Worm (Caenorhabditis elegans) whole organism, young adult: Measurements from ENCODE around the gene C34D4.4.

ENCODE experiments used
- D2030.7 ChIP-seq: fragments of 200-800 bp; sonication (Bioruptor generic); IDR thresholded peaks from 2 replicates; pipeline ENCODE4 v1.3.6; 2022; ENCODE audit warnings: missing genetic modification reagents, missing genetic modification characterization, missing compliant biosample characterization
- F23B12.7 ChIP-seq: sonication (generic microtip); optimal IDR thresholded peaks from 2 replicates; lab custom pipeline; 2017; ENCODE audit warnings: missing genetic modification characterization, mild to moderate bottlenecking, missing compliant biosample characterization, antibody characterized with exemption, moderate library complexity; ENCODE audit not compliant: insufficient read depth
- F57C9.4 ChIP-seq: sonication (generic microtip); optimal IDR thresholded peaks from 2 replicates; lab custom pipeline; 2017; ENCODE audit warnings: mild to moderate bottlenecking, missing genetic modification characterization, missing compliant biosample characterization
- Y56A3A.18 ChIP-seq: fragments of 200-800 bp; sonication (Bioruptor generic); IDR thresholded peaks from 2 replicates; pipeline ENCODE4 v1.3.6; 2022; ENCODE audit warnings: missing genetic modification reagents, missing genetic modification characterization, missing compliant biosample characterization
- Y79H2A.3 ChIP-seq: fragments of 200-800 bp; sonication (Bioruptor generic); conservative IDR thresholded peaks from 2 replicates; pipeline ENCODE4 v1.3.6; 2022; ENCODE audit warnings: missing genetic modification reagents, missing genetic modification characterization, missing compliant biosample characterization
- Y95B8A.8 ChIP-seq: fragments of 200-800 bp; sonication (Bioruptor generic); IDR thresholded peaks from 2 replicates; pipeline ENCODE4 v1.3.6; 2022; ENCODE audit warnings: missing genetic modification reagents, missing genetic modification characterization, missing compliant biosample characterization
- akir-1 ChIP-seq: fragments of 200-800 bp; sonication (Bioruptor generic); optimal IDR thresholded peaks from 2 replicates; lab custom pipeline; 2018; ENCODE audit warnings: mild to moderate bottlenecking, missing genetic modification characterization, moderate library complexity, missing compliant biosample characterization
- ama-1 ChIP-seq, 3 experiments: fragments of 150-350 bp in 1 of 3; sonication (generic microtip) in 2 of 3; optimal IDR thresholded peaks; 2 replicates each; lab custom pipeline; 2014 to 2018; ENCODE audit warnings: missing biosample characterization in 2 of 3, missing genetic modification characterization in 2 of 3, missing genetic modification reagents in 2 of 3
- attf-5 ChIP-seq: fragments of 200-800 bp; sonication (Bioruptor generic); optimal IDR thresholded peaks from 2 replicates; lab custom pipeline; 2018; ENCODE audit warnings: mild to moderate bottlenecking, missing genetic modification characterization, missing compliant biosample characterization
- cebp-1 ChIP-seq, 2 experiments: fragments of 200-800 bp in 1 of 2; sonication (Bioruptor generic) in 1 of 2; sonication (generic microtip) in 1 of 2; IDR thresholded peaks in 1 of 2; optimal IDR thresholded peaks in 1 of 2; 2 replicates each; pipeline versions ENCODE4 v1.3.6 to Lab custom; 2017 to 2022; ENCODE audit warnings: missing compliant biosample characterization in 2 of 2, missing genetic modification characterization in 2 of 2, mild to moderate bottlenecking in 1 of 2, missing genetic modification reagents in 1 of 2, moderate library complexity in 1 of 2
- ceh-40 ChIP-seq: fragments of 200-800 bp; sonication (Bioruptor generic); IDR thresholded peaks from 2 replicates; pipeline ENCODE4 v1.3.6; 2022; ENCODE audit warnings: missing genetic modification characterization, missing compliant biosample characterization
- chd-7 ChIP-seq: sonication (generic microtip); optimal IDR thresholded peaks from 2 replicates; lab custom pipeline; 2016; ENCODE audit warnings: mild to moderate bottlenecking, missing genetic modification characterization, moderate library complexity, missing compliant biosample characterization
- egrh-3 ChIP-seq: fragments of 200-800 bp; sonication (Bioruptor generic); IDR thresholded peaks from 2 replicates; pipeline ENCODE4 v1.3.6; 2022; ENCODE audit warnings: missing genetic modification reagents, missing genetic modification characterization, missing compliant biosample characterization
- him-1 ChIP-seq: sonication (generic microtip); optimal IDR thresholded peaks from 2 replicates; lab custom pipeline; 2016; ENCODE audit warnings: missing genotype, missing genetic modification reagents, missing genetic modification characterization, missing compliant biosample characterization
- lag-1 ChIP-seq: fragments of 200-800 bp; sonication (Bioruptor generic); IDR thresholded peaks from 2 replicates; pipeline ENCODE4 v1.3.6; 2022; ENCODE audit warnings: missing genetic modification reagents, missing genetic modification characterization, missing compliant biosample characterization
- lin-54 ChIP-seq: fragments of 200-800 bp; sonication (Bioruptor generic); optimal IDR thresholded peaks from 2 replicates; lab custom pipeline; 2018; ENCODE audit warnings: mild to moderate bottlenecking, missing genetic modification characterization, missing compliant biosample characterization
- lir-1 ChIP-seq: fragments of 200-800 bp; sonication (Bioruptor generic); conservative IDR thresholded peaks from 2 replicates; pipeline ENCODE4 v1.3.6; 2022; ENCODE audit warnings: missing genetic modification reagents, missing genetic modification characterization, missing compliant biosample characterization
- lsl-1 ChIP-seq: fragments of 200-800 bp; sonication (Bioruptor generic); optimal IDR thresholded peaks from 2 replicates; lab custom pipeline; 2018; ENCODE audit warnings: mild to moderate bottlenecking, missing genetic modification characterization, moderate library complexity, missing compliant biosample characterization
- madf-3 ChIP-seq: fragments of 200-800 bp; sonication (Bioruptor generic); IDR thresholded peaks from 2 replicates; pipeline ENCODE4 v1.3.6; 2022; ENCODE audit warnings: missing genetic modification reagents, missing genetic modification characterization, missing compliant biosample characterization
- nhr-120 ChIP-seq: fragments of 200-800 bp; sonication (Bioruptor generic); IDR thresholded peaks from 2 replicates; pipeline ENCODE4 v1.3.6; 2022; ENCODE audit warnings: missing genetic modification characterization, missing compliant biosample characterization
- nhr-179 ChIP-seq: sonication (generic microtip); optimal IDR thresholded peaks from 2 replicates; lab custom pipeline; 2016; ENCODE audit warnings: mild to moderate bottlenecking, missing genetic modification characterization, missing compliant biosample characterization
- nhr-90 ChIP-seq: sonication (generic microtip); optimal IDR thresholded peaks from 2 replicates; lab custom pipeline; 2016; ENCODE audit warnings: missing genotype, mild to moderate bottlenecking, missing genetic modification characterization, missing compliant biosample characterization
- pbrm-1 ChIP-seq: fragments of 200-800 bp; sonication (Bioruptor generic); IDR thresholded peaks from 2 replicates; pipeline ENCODE4 v1.3.6; 2022; ENCODE audit warnings: missing genetic modification reagents, missing genetic modification characterization, missing compliant biosample characterization
- snpc-1.3 ChIP-seq: sonication (generic microtip); optimal IDR thresholded peaks from 2 replicates; lab custom pipeline; 2017; ENCODE audit warnings: missing genetic modification characterization, mild to moderate bottlenecking, missing compliant biosample characterization, antibody characterized with exemption, moderate library complexity, missing genotype, missing genetic modification reagents; ENCODE audit not compliant: insufficient read depth
- snpc-4 ChIP-seq, 5 experiments: fragments of 150-350 bp in 1 of 5; sonication (generic microtip) in 4 of 5; optimal IDR thresholded peaks; 2 replicates each; lab custom pipeline; 2014 to 2018; ENCODE audit warnings: missing genetic modification characterization in 5 of 5, missing biosample characterization in 3 of 5, antibody characterized with exemption in 2 of 5, mild to moderate bottlenecking in 2 of 5, missing compliant biosample characterization in 2 of 5, missing genotype in 2 of 5, moderate library complexity in 2 of 5, missing genetic modification reagents in 1 of 5
- tbx-9 ChIP-seq: sonication (generic microtip); optimal IDR thresholded peaks from 2 replicates; lab custom pipeline; 2016; ENCODE audit warnings: borderline replicate concordance, missing genetic modification characterization, inconsistent platforms, missing compliant biosample characterization
- tlf-1 ChIP-seq: fragments of 200-800 bp; sonication (Bioruptor generic); optimal IDR thresholded peaks from 2 replicates; lab custom pipeline; 2018; ENCODE audit warnings: mild to moderate bottlenecking, missing genetic modification characterization, missing compliant biosample characterization
- unc-130 ChIP-seq: sonication (generic microtip); optimal IDR thresholded peaks from 2 replicates; lab custom pipeline; 2016; ENCODE audit warnings: missing genetic modification reagents, missing genetic modification characterization, missing compliant biosample characterization

The C34D4.4 gene

ce11 chrIV:7112312-7112711 is 36.8 kb upstream of the C34D4.4 start:
- TF ChIP-seq egrh-3 (GFP tag; lab: Robert Waterston, UW) = peak; percentile 63; the same call in 1 of the 2 replicates

DNA sequence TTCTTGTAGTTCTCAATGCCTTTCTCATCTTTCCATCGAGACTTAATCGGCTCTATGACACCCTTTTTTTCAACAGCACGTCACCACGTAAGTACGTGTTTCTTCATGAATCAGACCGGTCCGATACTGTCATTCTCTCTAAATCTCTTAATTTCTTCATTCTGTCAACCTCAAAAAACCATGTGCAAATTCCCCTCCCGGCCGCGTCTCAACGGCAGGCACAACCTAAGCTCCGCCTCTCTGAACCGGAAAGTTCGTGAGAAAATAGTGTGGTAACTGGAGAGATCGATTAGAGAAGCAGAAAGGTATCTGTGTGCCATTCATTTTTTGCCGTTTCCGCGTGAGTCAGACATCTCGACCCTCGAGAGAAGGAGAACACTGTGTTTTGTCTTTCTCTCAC is 34.6 kb upstream of the C34D4.4 start, which contains the start of gene nas-8:
TSS of gene nas-8 (plus strand) at position 301 of the 400 bp plus-strand sequence.
- TF ChIP-seq ama-1 (optimal IDR thresholded peaks at IDR 0.05; lab: Kevin White, UChicago) (no peak), ama-1 (GFP tag; optimal IDR thresholded peaks at IDR 0.05; lab: Kevin White, UChicago) (no peak), nhr-120 (GFP tag; lab: Robert Waterston, UW) (no peak), pbrm-1 (GFP tag; lab: Robert Waterston, UW) (no peak), D2030.7 (GFP tag; lab: Robert Waterston, UW) (no peak), chd-7 (tag; lab: Kevin White, UChicago) (no peak), lag-1 (no peak), F57C9.4 (tag; lab: Kevin White, UChicago) (no peak), tlf-1 (GFP tag; lab: Kevin White, UChicago) (no peak), ceh-40 (GFP tag; lab: Robert Waterston, UW) (no peak), nhr-90 (tag; lab: Kevin White, UChicago) (no peak), egrh-3 (GFP tag; lab: Robert Waterston, UW) (no peak), Y79H2A.3 (GFP tag; lab: Robert Waterston, UW) (no peak), lir-1 (GFP tag; lab: Robert Waterston, UW) (no peak), Y95B8A.8 (GFP tag; lab: Robert Waterston, UW) (no peak), madf-3 (GFP tag; lab: Robert Waterston, UW) (no peak), tbx-9 (tag; lab: Kevin White, UChicago) (no peak), unc-130 (GFP tag; lab: Kevin White, UChicago) (no peak), him-1 (tag; lab: Kevin White, UChicago) (no peak)
- TF ChIP-seq, all 124 proteins: peak for 0

DNA sequence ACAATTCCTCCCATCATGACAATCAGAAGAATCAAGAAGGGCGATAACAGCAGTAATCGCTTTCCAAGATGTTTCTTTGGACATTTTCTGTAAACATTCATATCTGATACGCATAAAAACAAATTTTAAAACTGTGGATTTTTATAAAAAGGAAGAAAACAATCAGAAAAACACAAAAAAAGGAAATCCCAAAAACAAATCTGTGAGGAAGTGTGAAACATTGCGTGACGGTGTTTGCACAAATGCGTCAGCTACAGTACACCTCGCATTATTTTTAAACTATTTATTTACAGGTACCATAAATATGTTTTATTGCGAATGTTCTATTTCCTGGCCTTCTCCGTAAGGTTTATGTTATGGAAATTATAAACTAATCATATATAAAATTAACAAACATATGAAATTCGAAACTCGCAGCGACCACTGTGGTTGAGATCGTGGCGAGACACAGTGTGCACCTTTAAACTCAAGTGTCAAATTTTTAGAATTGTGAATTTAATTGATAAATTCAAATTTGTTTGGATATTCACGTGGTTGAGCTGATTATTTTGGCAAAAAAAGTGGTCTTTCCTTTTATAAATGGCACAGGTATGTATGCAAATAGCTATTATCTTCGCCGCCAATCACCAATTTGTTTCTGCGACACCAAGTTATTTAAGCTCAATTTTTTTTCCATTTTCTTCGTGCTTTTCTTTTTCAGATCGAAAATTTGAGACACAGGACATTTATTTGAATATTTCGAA is 27.7 kb upstream of the C34D4.4 start, which contains the start of the genes C34D4.10 and str-48:
TSS of gene C34D4.10 (minus strand) at position 101 of the 743 bp plus-strand sequence.
TSS of gene str-48 (plus strand) at position 693 of the 743 bp plus-strand sequence.
- TF ChIP-seq lsl-1 (GFP tag; lab: Kevin White, UChicago) (peak; percentile 66), nhr-179 (tag; lab: Kevin White, UChicago) (no peak)

DNA sequence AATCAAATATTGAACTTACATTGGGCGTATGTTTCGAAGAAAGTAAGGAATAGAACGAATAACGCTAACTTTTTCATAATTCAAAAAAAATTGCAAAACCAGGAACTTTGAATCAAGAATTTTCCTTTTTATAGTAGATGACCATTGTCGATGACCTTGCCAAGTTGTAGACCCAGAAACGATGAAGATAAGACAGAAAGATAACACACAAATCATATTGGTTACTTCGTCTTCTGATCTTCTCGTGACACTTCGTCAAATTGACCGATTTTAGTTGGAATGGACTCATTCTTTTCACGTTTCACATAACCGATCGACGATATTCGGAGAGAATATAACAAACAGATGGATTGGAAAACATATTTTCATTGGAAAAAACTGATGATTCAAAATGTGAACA is 17.4 kb upstream of the C34D4.4 start, which contains the start of gene grsp-3:
TSS of gene grsp-3 (minus strand) at position 149 of the 400 bp plus-strand sequence.
- no peak for TF ChIP-seq F23B12.7
- no peak for TF ChIP-seq ama-1 (optimal IDR thresholded peaks at IDR 0.05; lab: Kevin White, UChicago)
- TF ChIP-seq ama-1 (GFP tag; optimal IDR thresholded peaks at IDR 0.05; lab: Kevin White, UChicago) = peak in 1 of 2 experiments; percentile 20
- TF ChIP-seq akir-1 (GFP tag; lab: Kevin White, UChicago) = no peak
- no peak for TF ChIP-seq cebp-1 (GFP tag; IDR thresholded peaks at IDR 0.05; lab: Robert Waterston, UW)
- TF ChIP-seq cebp-1 (tag; optimal IDR thresholded peaks at IDR 0.05; lab: Kevin White, UChicago) = no peak

DNA sequence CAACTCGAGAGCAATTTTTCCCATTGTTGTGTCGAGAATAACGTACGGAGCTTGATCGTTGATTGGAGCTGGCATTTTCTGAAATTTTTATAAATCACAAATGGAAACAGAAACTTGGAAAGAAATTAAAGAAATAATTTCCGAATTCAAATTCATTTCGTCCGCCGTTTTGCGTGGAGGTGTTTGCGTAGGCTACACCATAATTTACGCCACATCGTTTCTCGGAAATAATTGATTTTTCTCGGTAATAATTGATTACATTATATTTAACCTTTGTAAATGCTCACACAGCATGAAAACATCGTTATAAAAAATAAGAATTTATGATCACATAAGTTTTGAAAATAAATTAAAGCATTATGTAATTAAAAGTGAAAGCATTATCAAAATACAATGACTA is 16.0 kb upstream of the C34D4.4 start, which contains the start of gene cyn-12:
TSS of gene cyn-12 (minus strand) at position 78 of the 400 bp plus-strand sequence.
- peak; percentile 23 for TF ChIP-seq lin-54 (GFP tag; lab: Kevin White, UChicago)
- no peak for TF ChIP-seq Y56A3A.18 (GFP tag; lab: Robert Waterston, UW)
- peak; percentile 16 for TF ChIP-seq attf-5 (GFP tag; lab: Kevin White, UChicago)
- TF ChIP-seq snpc-1.3 = no peak
- TF ChIP-seq snpc-4 (GFP tag; optimal IDR thresholded peaks at IDR 0.05; lab: Kevin White, UChicago) = no peak
- peak in 1 of 4 experiments; percentile 3 for TF ChIP-seq snpc-4 (tag; optimal IDR thresholded peaks at IDR 0.05; lab: Kevin White, UChicago)
- TF ChIP-seq, all 124 proteins: peak for 3
